Fruit fly (Drosophila melanogaster): ENCODE data around the gene CG4592.
A peak's percentile ranks its signal among the peaks of the same experiment; 100 is the strongest.

DNA sequence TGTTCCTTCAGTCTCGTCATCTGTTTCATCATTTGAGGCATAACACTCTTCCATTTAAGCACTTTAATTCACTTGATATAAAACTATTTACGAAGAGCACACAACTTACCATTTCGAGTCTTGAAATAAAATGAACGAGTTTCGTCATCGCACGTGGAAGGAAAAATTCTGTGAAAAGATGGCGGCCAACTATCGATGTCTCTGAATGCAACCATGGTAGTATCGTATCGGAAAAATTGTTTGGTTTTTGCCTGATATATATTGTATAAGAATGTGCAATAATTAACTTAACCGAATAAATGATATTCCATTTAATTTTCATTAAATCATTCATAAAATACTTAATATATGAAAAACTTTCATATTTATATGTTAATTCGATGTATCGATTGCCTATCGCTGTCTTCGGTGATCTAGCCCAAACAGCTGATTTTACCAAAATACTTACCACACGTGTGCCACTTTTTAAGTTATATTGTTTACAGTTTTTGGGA, 26.5 kb upstream of the CG4592 start, which contains the start of gene Bka:
- TF ChIP-seq kay (GFP tag; optimal IDR thresholded peaks at IDR 0.05) (no peak), CG7745 (tag; optimal IDR thresholded peaks at IDR 0.05) (no peak), Asciz (GFP tag; optimal IDR thresholded peaks at IDR 0.05) (peak; percentile 52), Chrac-16 (GFP tag; optimal IDR thresholded peaks at IDR 0.05) (no peak), Mrtf (GFP tag; IDR thresholded peaks at IDR 0.05) (no peak), Nf-YC (tag; optimal IDR thresholded peaks at IDR 0.05) (peak; percentile 63), tgo (GFP tag; IDR thresholded peaks at IDR 0.05) (no peak), da (GFP tag; optimal IDR thresholded peaks at IDR 0.05) (no peak), Fer2 (tag; optimal IDR thresholded peaks at IDR 0.05) (no peak), NK7.1 (GFP tag; optimal IDR thresholded peaks at IDR 0.05) (no peak), zen (tag; optimal IDR thresholded peaks at IDR 0.05) (peak; percentile 21), z (GFP tag; IDR thresholded peaks at IDR 0.05) (no peak)
